Worm (Caenorhabditis elegans) whole organism, young adult: ENCODE measurements around the gene F20C5.7.

ENCODE experiments used
- B0019.2 ChIP-seq: fragments of 200-800 bp; sonication (Bioruptor generic); conservative IDR thresholded peaks from 2 replicates; pipeline ENCODE4 v1.3.6; 2022; ENCODE audit warnings: missing genetic modification reagents, missing genetic modification characterization, missing compliant biosample characterization
- C17E4.6 ChIP-seq: fragments of 200-800 bp; sonication (Bioruptor generic); IDR thresholded peaks from 2 replicates; pipeline ENCODE4 v1.3.6; 2022; ENCODE audit warnings: missing genetic modification reagents, missing genetic modification characterization, missing compliant biosample characterization
- F33H1.4 ChIP-seq: fragments of 200-800 bp; sonication (Bioruptor generic); IDR thresholded peaks from 2 replicates; pipeline ENCODE4 v1.3.6; 2022; ENCODE audit warnings: missing genetic modification reagents, missing genetic modification characterization, missing compliant biosample characterization
- F49E8.2 ChIP-seq: sonication (generic microtip); optimal IDR thresholded peaks from 3 replicates; lab custom pipeline; 2017; ENCODE audit warnings: missing genetic modification characterization, mild to moderate bottlenecking, missing compliant biosample characterization, antibody characterized with exemption, moderate library complexity; ENCODE audit not compliant: insufficient read depth
- F52B5.7 ChIP-seq: sonication (generic microtip); optimal IDR thresholded peaks from 2 replicates; lab custom pipeline; 2016; ENCODE audit warnings: mild to moderate bottlenecking, missing genetic modification characterization, missing compliant biosample characterization
- F55B11.4 ChIP-seq: sonication (generic microtip); optimal IDR thresholded peaks from 2 replicates; lab custom pipeline; 2016; ENCODE audit warnings: missing compliant biosample characterization, missing genetic modification characterization, borderline replicate concordance; ENCODE audit not compliant: insufficient read depth
- F57A8.1 ChIP-seq: fragments of 200-800 bp; sonication (Bioruptor generic); optimal IDR thresholded peaks from 2 replicates; lab custom pipeline; 2018; ENCODE audit warnings: mild to moderate bottlenecking, missing genetic modification characterization, moderate library complexity, missing compliant biosample characterization
- K11D2.4 ChIP-seq: fragments of 200-800 bp; sonication (Bioruptor generic); IDR thresholded peaks from 2 replicates; pipeline ENCODE4 v1.3.6; 2022; ENCODE audit warnings: missing genetic modification reagents, missing genetic modification characterization, missing compliant biosample characterization
- K12H6.12 ChIP-seq: fragments of 200-800 bp; sonication (Bioruptor generic); optimal IDR thresholded peaks from 2 replicates; lab custom pipeline; 2018; ENCODE audit warnings: mild to moderate bottlenecking, missing genetic modification characterization, missing compliant biosample characterization
- T07F8.4 ChIP-seq: sonication (generic microtip); optimal IDR thresholded peaks from 2 replicates; lab custom pipeline; 2016; ENCODE audit warnings: mild to moderate bottlenecking, missing genetic modification characterization, moderate library complexity, missing compliant biosample characterization
- T26A5.8 ChIP-seq: sonication (generic microtip); optimal IDR thresholded peaks from 2 replicates; lab custom pipeline; 2016; ENCODE audit warnings: missing genetic modification characterization, missing compliant biosample characterization
- Y53G8AR.9 ChIP-seq: fragments of 200-800 bp; sonication (Bioruptor generic); conservative IDR thresholded peaks from 2 replicates; pipeline ENCODE4 v1.3.6; 2022; ENCODE audit warnings: missing genetic modification reagents, missing genetic modification characterization, missing compliant biosample characterization
- aptf-2 ChIP-seq: fragments of 200-800 bp; sonication (Bioruptor generic); conservative IDR thresholded peaks from 2 replicates; pipeline ENCODE4 v1.3.6; 2022; ENCODE audit warnings: missing genetic modification reagents, missing genetic modification characterization, missing compliant biosample characterization
- aptf-3 ChIP-seq: fragments of 200-800 bp; sonication (Bioruptor generic); IDR thresholded peaks from 2 replicates; pipeline ENCODE4 v1.3.6; 2022; ENCODE audit warnings: missing genetic modification characterization, missing compliant biosample characterization
- attf-3 ChIP-seq: fragments of 200-800 bp; sonication (Bioruptor generic); conservative IDR thresholded peaks from 2 replicates; pipeline ENCODE4 v1.3.6; 2022; ENCODE audit warnings: missing genetic modification reagents, missing genetic modification characterization, missing compliant biosample characterization
- attf-5 ChIP-seq: fragments of 200-800 bp; sonication (Bioruptor generic); optimal IDR thresholded peaks from 2 replicates; lab custom pipeline; 2018; ENCODE audit warnings: mild to moderate bottlenecking, missing genetic modification characterization, missing compliant biosample characterization
- attf-6 ChIP-seq: fragments of 200-800 bp; sonication (Bioruptor generic); IDR thresholded peaks from 2 replicates; pipeline ENCODE4 v1.3.6; 2022; ENCODE audit warnings: missing genetic modification reagents, missing genetic modification characterization, missing compliant biosample characterization
- bed-1 ChIP-seq: fragments of 200-800 bp; sonication (Bioruptor generic); IDR thresholded peaks from 2 replicates; pipeline ENCODE4 v1.3.6; 2022; ENCODE audit warnings: missing genetic modification reagents, missing genetic modification characterization, missing compliant biosample characterization
- ccch-3 ChIP-seq: fragments of 200-800 bp; sonication (Bioruptor generic); optimal IDR thresholded peaks from 2 replicates; lab custom pipeline; 2018; ENCODE audit warnings: mild to moderate bottlenecking, missing genetic modification characterization, missing compliant biosample characterization
- cebp-1 ChIP-seq, 2 experiments: fragments of 200-800 bp in 1 of 2; sonication (Bioruptor generic) in 1 of 2; sonication (generic microtip) in 1 of 2; IDR thresholded peaks in 1 of 2; optimal IDR thresholded peaks in 1 of 2; 2 replicates each; pipeline versions ENCODE4 v1.3.6 to Lab custom; 2017 to 2022; ENCODE audit warnings: missing compliant biosample characterization in 2 of 2, missing genetic modification characterization in 2 of 2, mild to moderate bottlenecking in 1 of 2, missing genetic modification reagents in 1 of 2, moderate library complexity in 1 of 2
- cebp-2 ChIP-seq: fragments of 200-800 bp; sonication (Bioruptor generic); IDR thresholded peaks from 2 replicates; pipeline ENCODE4 v1.3.6; 2022; ENCODE audit warnings: missing genetic modification characterization, missing compliant biosample characterization
- ceh-40 ChIP-seq: fragments of 200-800 bp; sonication (Bioruptor generic); IDR thresholded peaks from 2 replicates; pipeline ENCODE4 v1.3.6; 2022; ENCODE audit warnings: missing genetic modification characterization, missing compliant biosample characterization
- ceh-58 ChIP-seq: fragments of 200-800 bp; sonication (Bioruptor generic); IDR thresholded peaks from 2 replicates; pipeline ENCODE4 v1.3.6; 2022; ENCODE audit warnings: missing genetic modification characterization, missing compliant biosample characterization
- chd-7 ChIP-seq: sonication (generic microtip); optimal IDR thresholded peaks from 2 replicates; lab custom pipeline; 2016; ENCODE audit warnings: mild to moderate bottlenecking, missing genetic modification characterization, moderate library complexity, missing compliant biosample characterization
- dpff-1 ChIP-seq: sonication (generic microtip); optimal IDR thresholded peaks from 2 replicates; lab custom pipeline; 2017; ENCODE audit warnings: mild to moderate bottlenecking, missing genetic modification characterization, missing compliant biosample characterization
- ets-4 ChIP-seq: fragments of 200-800 bp; sonication (Bioruptor generic); optimal IDR thresholded peaks from 2 replicates; lab custom pipeline; 2018; ENCODE audit warnings: mild to moderate bottlenecking, missing genetic modification characterization, missing compliant biosample characterization
- hlh-12 ChIP-seq: sonication (generic microtip); optimal IDR thresholded peaks from 2 replicates; lab custom pipeline; 2016; ENCODE audit warnings: missing genetic modification characterization, missing compliant biosample characterization
- hmg-1.2 ChIP-seq: fragments of 200-800 bp; sonication (Bioruptor generic); IDR thresholded peaks from 2 replicates; pipeline ENCODE4 v1.3.6; 2022; ENCODE audit warnings: missing genetic modification reagents, missing genetic modification characterization, missing compliant biosample characterization
- lsl-1 ChIP-seq: fragments of 200-800 bp; sonication (Bioruptor generic); optimal IDR thresholded peaks from 2 replicates; lab custom pipeline; 2018; ENCODE audit warnings: mild to moderate bottlenecking, missing genetic modification characterization, moderate library complexity, missing compliant biosample characterization
- madf-10 ChIP-seq: sonication (generic microtip); optimal IDR thresholded peaks from 2 replicates; lab custom pipeline; 2016; ENCODE audit warnings: mild to moderate bottlenecking, missing genetic modification characterization, missing compliant biosample characterization
- mcd-1 ChIP-seq: fragments of 200-800 bp; sonication (Bioruptor generic); IDR thresholded peaks from 2 replicates; pipeline ENCODE4 v1.3.6; 2022; ENCODE audit warnings: missing genetic modification reagents, missing genetic modification characterization, missing compliant biosample characterization
- mes-4 ChIP-seq: sonication (generic microtip); optimal IDR thresholded peaks from 2 replicates; lab custom pipeline; 2016; ENCODE audit warnings: missing genotype, missing genetic modification characterization, missing compliant biosample characterization
- mxl-1 ChIP-seq: sonication (generic microtip); optimal IDR thresholded peaks from 2 replicates; lab custom pipeline; 2016; ENCODE audit warnings: missing genetic modification characterization, missing compliant biosample characterization
- nfyb-1 ChIP-seq: fragments of 200-800 bp; sonication (Bioruptor generic); IDR thresholded peaks from 2 replicates; pipeline ENCODE4 v1.3.6; 2022; ENCODE audit warnings: missing genetic modification reagents, missing genetic modification characterization, missing compliant biosample characterization
- nhr-120 ChIP-seq: fragments of 200-800 bp; sonication (Bioruptor generic); IDR thresholded peaks from 2 replicates; pipeline ENCODE4 v1.3.6; 2022; ENCODE audit warnings: missing genetic modification characterization, missing compliant biosample characterization
- nhr-80 ChIP-seq: sonication (generic microtip); optimal IDR thresholded peaks from 2 replicates; lab custom pipeline; 2016; ENCODE audit warnings: missing genetic modification characterization, missing compliant biosample characterization
- rec-8 ChIP-seq, 2 experiments: sonication (generic microtip); optimal IDR thresholded peaks; 2 replicates each; lab custom pipeline; 2016; ENCODE audit warnings: mild to moderate bottlenecking in 2 of 2, missing genetic modification characterization in 2 of 2, missing genetic modification reagents in 2 of 2, missing genotype in 2 of 2, missing biosample characterization in 1 of 2, missing compliant biosample characterization in 1 of 2, moderate library complexity in 1 of 2
- sdz-38 ChIP-seq: sonication (generic microtip); optimal IDR thresholded peaks from 2 replicates; lab custom pipeline; 2016; ENCODE audit warnings: missing genotype, missing genetic modification characterization, missing compliant biosample characterization
- sptf-2 ChIP-seq: fragments of 200-800 bp; sonication (Bioruptor generic); optimal IDR thresholded peaks from 2 replicates; lab custom pipeline; 2018; ENCODE audit warnings: mild to moderate bottlenecking, missing genetic modification characterization, missing compliant biosample characterization
- tlf-1 ChIP-seq: fragments of 200-800 bp; sonication (Bioruptor generic); optimal IDR thresholded peaks from 2 replicates; lab custom pipeline; 2018; ENCODE audit warnings: mild to moderate bottlenecking, missing genetic modification characterization, missing compliant biosample characterization
- unc-62 ChIP-seq: fragments of 150-350 bp; optimal IDR thresholded peaks from 2 replicates; lab custom pipeline; 2014; ENCODE audit warnings: missing biosample characterization, missing genetic modification reagents, missing genetic modification characterization
- ztf-22 ChIP-seq: fragments of 200-800 bp; sonication (Bioruptor generic); optimal IDR thresholded peaks from 2 replicates; lab custom pipeline; 2018; ENCODE audit warnings: mild to moderate bottlenecking, missing genetic modification characterization, moderate library complexity, missing compliant biosample characterization
- ztf-25 ChIP-seq: fragments of 200-800 bp; sonication (Bioruptor generic); IDR thresholded peaks from 2 replicates; pipeline ENCODE4 v1.3.6; 2022; ENCODE audit warnings: missing genetic modification reagents, missing genetic modification characterization, missing compliant biosample characterization
- ztf-6 ChIP-seq: fragments of 200-800 bp; sonication (Bioruptor generic); IDR thresholded peaks from 2 replicates; pipeline ENCODE4 v1.3.6; 2022; ENCODE audit warnings: missing genetic modification reagents, missing genetic modification characterization, missing compliant biosample characterization

Gene F20C5.7

ce11 chrIV:8782172-8782571 is 36.7 kb upstream of the F20C5.7 start (continued):
- no peak for TF ChIP-seq mes-4 (tag; lab: Kevin White, UChicago)
- TF ChIP-seq mxl-1 (tag; lab: Kevin White, UChicago): no peak
- TF ChIP-seq K11D2.4 (GFP tag; lab: Robert Waterston, UW): no peak
- TF ChIP-seq nhr-80: peak; percentile 82
- TF ChIP-seq sptf-2 (GFP tag; lab: Kevin White, UChicago): no peak
- TF ChIP-seq aptf-2 (GFP tag; lab: Robert Waterston, UW): no peak
- no peak for TF ChIP-seq T26A5.8 (tag; lab: Kevin White, UChicago)
- TF ChIP-seq attf-5 (GFP tag; lab: Kevin White, UChicago): peak; percentile 82
- no peak for TF ChIP-seq rec-8 (tag; optimal IDR thresholded peaks at IDR 0.05; lab: Kevin White, UChicago)
- no peak for TF ChIP-seq aptf-3 (GFP tag; lab: Robert Waterston, UW)
- TF ChIP-seq unc-62 (GFP tag; lab: Kevin White, UChicago): peak; percentile 19
- TF ChIP-seq K12H6.12: peak; percentile 57
- no peak for TF ChIP-seq mcd-1 (GFP tag; lab: Robert Waterston, UW)
- no peak for TF ChIP-seq dpff-1 (tag; lab: Kevin White, UChicago)
- TF ChIP-seq attf-6 (GFP tag; lab: Robert Waterston, UW): no peak
- no peak for TF ChIP-seq nfyb-1 (GFP tag; lab: Robert Waterston, UW)
- no peak for TF ChIP-seq F33H1.4 (GFP tag; lab: Robert Waterston, UW)
- no peak for TF ChIP-seq F55B11.4 (tag; lab: Kevin White, UChicago)
- no peak for TF ChIP-seq B0019.2 (GFP tag; lab: Robert Waterston, UW)
- TF ChIP-seq tlf-1: no peak
- TF ChIP-seq F52B5.7 (tag; lab: Kevin White, UChicago): no peak
- TF ChIP-seq ceh-58 (GFP tag; lab: Robert Waterston, UW): no peak
- TF ChIP-seq lsl-1 (GFP tag; lab: Kevin White, UChicago): no peak
- no peak for TF ChIP-seq Y53G8AR.9 (GFP tag; lab: Robert Waterston, UW)
- TF ChIP-seq cebp-1 (GFP tag; IDR thresholded peaks at IDR 0.05; lab: Robert Waterston, UW): peak; percentile 41; the same call in 1 of the 2 replicates
- TF ChIP-seq cebp-1 (tag; optimal IDR thresholded peaks at IDR 0.05; lab: Kevin White, UChicago): no peak
- no peak for TF ChIP-seq ztf-22 (GFP tag; lab: Kevin White, UChicago)
- no peak for TF ChIP-seq ztf-6 (GFP tag; lab: Robert Waterston, UW)
- no peak for TF ChIP-seq ccch-3 (GFP tag; lab: Kevin White, UChicago)
- TF ChIP-seq F57A8.1 (GFP tag; lab: Kevin White, UChicago): no peak
- TF ChIP-seq ztf-25 (GFP tag; lab: Robert Waterston, UW): no peak
- no peak for TF ChIP-seq attf-3 (GFP tag; lab: Robert Waterston, UW)
- no peak for TF ChIP-seq cebp-2
- TF ChIP-seq T07F8.4 (tag; lab: Kevin White, UChicago): no peak
- TF ChIP-seq ceh-40 (GFP tag; lab: Robert Waterston, UW): no peak
- TF ChIP-seq nhr-120 (GFP tag; lab: Robert Waterston, UW): no peak
- no peak for TF ChIP-seq sdz-38 (tag; lab: Kevin White, UChicago)
- TF ChIP-seq C17E4.6 (GFP tag; lab: Robert Waterston, UW): no peak
- no peak for TF ChIP-seq F49E8.2
- TF ChIP-seq hmg-1.2 (GFP tag; lab: Robert Waterston, UW): peak; percentile 77
- peak; percentile 34 for TF ChIP-seq madf-10 (tag; lab: Kevin White, UChicago)
- TF ChIP-seq chd-7: no peak
- peak; percentile 18 for TF ChIP-seq ets-4 (GFP tag; lab: Kevin White, UChicago)
- no peak for TF ChIP-seq hlh-12 (tag; lab: Kevin White, UChicago)
- TF ChIP-seq bed-1: no peak
